Fruit fly (Drosophila melanogaster) whole organism, embryonic: ENCODE measurements around the gene CG45100.

ENCODE experiments used
- Abd-B ChIP-seq: fragments of 200-800 bp; sonication (Bioruptor generic); optimal IDR thresholded peaks from 2 replicates; lab custom pipeline; 2018; ENCODE audit warnings: missing biosample characterization, mild to moderate bottlenecking, missing genetic modification characterization, moderate library complexity
- Ada2b ChIP-seq: fragments of 200-800 bp; sonication (Bioruptor generic); IDR thresholded peaks from 2 replicates; pipeline ENCODE4 v1.3.6; 2022; ENCODE audit warnings: missing biosample characterization, missing genetic modification characterization
- Antp ChIP-seq: fragments of 200-800 bp; sonication (Bioruptor generic); optimal IDR thresholded peaks from 3 replicates; lab custom pipeline; 2016; ENCODE audit warnings: missing biosample characterization, missing genetic modification characterization
- B-H2 ChIP-seq: fragments of 200-800 bp; sonication (Bioruptor generic); optimal IDR thresholded peaks from 2 replicates; lab custom pipeline; 2018; ENCODE audit warnings: missing biosample characterization, mild to moderate bottlenecking, missing genetic modification characterization
- CG10366 ChIP-seq: fragments of 200-800 bp; sonication (Bioruptor generic); IDR thresholded peaks from 2 replicates; pipeline ENCODE4 v1.3.6; 2022; ENCODE audit warnings: missing biosample characterization, missing genetic modification characterization
- CG10462 ChIP-seq: fragments of 200-800 bp; sonication (Bioruptor generic); optimal IDR thresholded peaks from 2 replicates; lab custom pipeline; 2016; ENCODE audit warnings: missing biosample characterization, missing genetic modification characterization
- CG11695 ChIP-seq: fragments of 200-800 bp; sonication (Bioruptor generic); IDR thresholded peaks from 3 replicates; pipeline ENCODE4 v1.3.6; 2022; ENCODE audit warnings: missing biosample characterization, missing genetic modification characterization
- CG13424 ChIP-seq: fragments of 200-800 bp; sonication (Bioruptor generic); optimal IDR thresholded peaks from 2 replicates; lab custom pipeline; 2019; ENCODE audit warnings: missing biosample characterization, mild to moderate bottlenecking, missing genetic modification characterization, moderate library complexity
- CG13624 ChIP-seq: fragments of 200-800 bp; sonication (Bioruptor generic); optimal IDR thresholded peaks from 2 replicates; lab custom pipeline; 2016; ENCODE audit warnings: missing biosample characterization, missing genetic modification characterization
- CG13775 ChIP-seq: fragments of 200-800 bp; sonication (Bioruptor generic); optimal IDR thresholded peaks from 3 replicates; lab custom pipeline; 2017; ENCODE audit warnings: missing biosample characterization, mild to moderate bottlenecking, missing genetic modification characterization
- CG14860 ChIP-seq: fragments of 200-800 bp; sonication (Bioruptor generic); IDR thresholded peaks from 3 replicates; pipeline ENCODE4 v1.3.6; 2022; ENCODE audit warnings: missing biosample characterization, missing genetic modification characterization; ENCODE audit not compliant: partially characterized antibody
- CG15696 ChIP-seq: fragments of 200-800 bp; sonication (Bioruptor generic); optimal IDR thresholded peaks from 2 replicates; lab custom pipeline; 2019; ENCODE audit warnings: missing biosample characterization, mild to moderate bottlenecking, missing genetic modification characterization, moderate library complexity
- CG17385 ChIP-seq: fragments of 200-800 bp; sonication (Bioruptor generic); optimal IDR thresholded peaks from 3 replicates; lab custom pipeline; 2018; ENCODE audit warnings: missing biosample characterization, mild to moderate bottlenecking, missing genetic modification characterization
- CG17829 ChIP-seq: fragments of 200-800 bp; optimal IDR thresholded peaks from 2 replicates; lab custom pipeline; 2019; ENCODE audit warnings: missing biosample characterization, mild to moderate bottlenecking, missing genetic modification characterization, moderate library complexity
- CG18011 ChIP-seq: fragments of 200-800 bp; sonication (Bioruptor generic); optimal IDR thresholded peaks from 2 replicates; lab custom pipeline; 2017; ENCODE audit warnings: missing biosample characterization, missing genetic modification characterization, mild to moderate bottlenecking, moderate library complexity, missing genotype
- CG18764 ChIP-seq: fragments of 200-800 bp; sonication (Bioruptor generic); optimal IDR thresholded peaks from 3 replicates; lab custom pipeline; 2016; ENCODE audit warnings: missing biosample characterization, missing genetic modification characterization
- CG3847 ChIP-seq: fragments of 200-800 bp; sonication (Bioruptor generic); IDR thresholded peaks from 2 replicates; pipeline ENCODE4 v1.3.6; 2022; ENCODE audit warnings: missing biosample characterization, missing genetic modification characterization
- CG6654 ChIP-seq: fragments of 200-800 bp; sonication (Bioruptor generic); optimal IDR thresholded peaks from 2 replicates; lab custom pipeline; 2017; ENCODE audit warnings: missing biosample characterization, mild to moderate bottlenecking, missing genetic modification characterization
- CG6791 ChIP-seq: fragments of 200-800 bp; sonication (Bioruptor generic); IDR thresholded peaks from 3 replicates; pipeline ENCODE4 v1.3.6; 2022; ENCODE audit warnings: missing biosample characterization, missing genetic modification characterization; ENCODE audit not compliant: partially characterized antibody
- CG7963 ChIP-seq: fragments of 200-800 bp; sonication (Bioruptor generic); IDR thresholded peaks from 3 replicates; pipeline ENCODE4 v1.3.6; 2022; ENCODE audit warnings: missing biosample characterization, missing genetic modification characterization; ENCODE audit not compliant: partially characterized antibody
- CG8944 ChIP-seq: fragments of 200-800 bp; sonication (Bioruptor generic); optimal IDR thresholded peaks from 3 replicates; lab custom pipeline; 2016; ENCODE audit warnings: missing biosample characterization, missing genetic modification characterization
- CTCF ChIP-seq: fragments of 200-800 bp; sonication (Bioruptor generic); optimal IDR thresholded peaks from 2 replicates; lab custom pipeline; 2017; ENCODE audit warnings: missing biosample characterization, mild to moderate bottlenecking, missing genetic modification characterization, moderate library complexity
- Camta ChIP-seq: fragments of 200-800 bp; sonication (Bioruptor generic); optimal IDR thresholded peaks from 2 replicates; lab custom pipeline; 2016; ENCODE audit warnings: missing biosample characterization, missing genetic modification characterization
- Dip2 ChIP-seq: fragments of 200-800 bp; sonication (Bioruptor generic); IDR thresholded peaks from 2 replicates; pipeline ENCODE4 v1.3.6; 2022; ENCODE audit warnings: missing biosample characterization, missing genetic modification characterization
- Dip3 ChIP-seq: fragments of 200-800 bp; sonication (Bioruptor generic); optimal IDR thresholded peaks from 3 replicates; lab custom pipeline; 2016; ENCODE audit warnings: missing biosample characterization, missing genetic modification characterization
- Dref ChIP-seq: fragments of 200-800 bp; sonication (Bioruptor generic); IDR thresholded peaks from 2 replicates; pipeline ENCODE4 v1.3.6; 2022; ENCODE audit warnings: missing biosample characterization, missing genetic modification characterization
- Fer3 ChIP-seq: fragments of 200-800 bp; sonication (Bioruptor generic); optimal IDR thresholded peaks from 2 replicates; lab custom pipeline; 2018; ENCODE audit warnings: missing biosample characterization, mild to moderate bottlenecking, missing genetic modification characterization, moderate library complexity
- HLH54F ChIP-seq: fragments of 200-800 bp; sonication (Bioruptor generic); optimal IDR thresholded peaks from 3 replicates; lab custom pipeline; 2016; ENCODE audit warnings: missing biosample characterization, missing genetic modification characterization
- Mad ChIP-seq: fragments of 200-800 bp; sonication (Bioruptor generic); optimal IDR thresholded peaks from 2 replicates; lab custom pipeline; 2016; ENCODE audit warnings: missing biosample characterization, missing genetic modification characterization
- Nf-YA ChIP-seq: fragments of 200-800 bp; sonication (Bioruptor generic); IDR thresholded peaks from 2 replicates; pipeline ENCODE4 v1.3.6; 2022; ENCODE audit warnings: missing biosample characterization, missing genetic modification characterization
- Scr ChIP-seq: fragments of 200-800 bp; sonication (Bioruptor generic); IDR thresholded peaks from 2 replicates; pipeline ENCODE4 v1.3.6; 2022; ENCODE audit warnings: missing biosample characterization, missing genetic modification characterization; ENCODE audit not compliant: partially characterized antibody
- Side ChIP-seq: fragments of 200-800 bp; sonication (Bioruptor generic); optimal IDR thresholded peaks from 2 replicates; lab custom pipeline; 2016; ENCODE audit warnings: missing biosample characterization, missing genetic modification characterization
- Sry-δ ChIP-seq: fragments of 200-800 bp; sonication (Bioruptor generic); optimal IDR thresholded peaks from 2 replicates; lab custom pipeline; 2016; ENCODE audit warnings: missing biosample characterization, missing genetic modification characterization
- ato ChIP-seq: fragments of 200-800 bp; sonication (Bioruptor generic); IDR thresholded peaks from 2 replicates; pipeline ENCODE4 v1.3.6; 2022; ENCODE audit warnings: missing biosample characterization, missing genetic modification characterization; ENCODE audit not compliant: partially characterized antibody
- bowl ChIP-seq: fragments of 200-800 bp; sonication (Bioruptor generic); IDR thresholded peaks from 2 replicates; pipeline ENCODE4 v1.3.6; 2022; ENCODE audit warnings: missing biosample characterization, missing genetic modification characterization
- chm ChIP-seq: fragments of 200-800 bp; sonication (Bioruptor generic); IDR thresholded peaks from 2 replicates; pipeline ENCODE4 v1.3.6; 2022; ENCODE audit warnings: missing biosample characterization, missing genetic modification characterization
- ci ChIP-seq: fragments of 200-800 bp; sonication (Bioruptor generic); IDR thresholded peaks from 3 replicates; pipeline ENCODE4 v1.3.6; 2022; ENCODE audit warnings: missing biosample characterization, missing genetic modification characterization
- dysf ChIP-seq: fragments of 200-800 bp; sonication (Bioruptor generic); IDR thresholded peaks from 3 replicates; pipeline ENCODE4 v1.3.6; 2022; ENCODE audit warnings: missing biosample characterization, missing genetic modification characterization
- eyg ChIP-seq: fragments of 200-800 bp; sonication (Bioruptor generic); optimal IDR thresholded peaks from 3 replicates; lab custom pipeline; 2016; ENCODE audit warnings: missing biosample characterization, missing genetic modification characterization
- gce ChIP-seq: fragments of 200-800 bp; sonication (Bioruptor generic); IDR thresholded peaks from 3 replicates; pipeline ENCODE4 v1.3.6; 2022; ENCODE audit warnings: missing biosample characterization, missing genetic modification characterization
- grau ChIP-seq: fragments of 200-800 bp; optimal IDR thresholded peaks from 3 replicates; lab custom pipeline; 2019; ENCODE audit warnings: missing biosample characterization, mild to moderate bottlenecking, missing genetic modification characterization, moderate library complexity
- jing ChIP-seq: fragments of 200-800 bp; sonication (Bioruptor generic); optimal IDR thresholded peaks from 2 replicates; lab custom pipeline; 2018; ENCODE audit warnings: missing biosample characterization, mild to moderate bottlenecking, missing genetic modification characterization
- klu ChIP-seq: fragments of 200-800 bp; sonication (Bioruptor generic); IDR thresholded peaks from 2 replicates; pipeline ENCODE4 v1.3.6; 2022; ENCODE audit warnings: missing biosample characterization, missing genetic modification characterization
- lab ChIP-seq: fragments of 200-800 bp; sonication (Bioruptor generic); optimal IDR thresholded peaks from 3 replicates; lab custom pipeline; 2017; ENCODE audit warnings: missing biosample characterization, missing genetic modification characterization, mild to moderate bottlenecking, moderate library complexity, missing genetic modification reagents
- odd ChIP-seq: fragments of 200-800 bp; sonication (Bioruptor generic); optimal IDR thresholded peaks from 2 replicates; lab custom pipeline; 2017; ENCODE audit warnings: missing biosample characterization, mild to moderate bottlenecking, missing genetic modification characterization
- pfk ChIP-seq: fragments of 200-800 bp; sonication (Bioruptor generic); optimal IDR thresholded peaks from 2 replicates; lab custom pipeline; 2018; ENCODE audit warnings: missing biosample characterization, mild to moderate bottlenecking, missing genetic modification characterization, moderate library complexity
- schlank ChIP-seq: fragments of 200-800 bp; sonication (Bioruptor generic); optimal IDR thresholded peaks from 2 replicates; lab custom pipeline; 2018; ENCODE audit warnings: missing biosample characterization, mild to moderate bottlenecking, missing genetic modification characterization
- trem ChIP-seq: fragments of 200-800 bp; optimal IDR thresholded peaks from 3 replicates; lab custom pipeline; 2019; ENCODE audit warnings: missing biosample characterization, mild to moderate bottlenecking, missing genetic modification characterization, moderate library complexity
- tup ChIP-seq: fragments of 200-800 bp; sonication (Bioruptor generic); optimal IDR thresholded peaks from 2 replicates; lab custom pipeline; 2016; ENCODE audit warnings: missing biosample characterization, mild to moderate bottlenecking, missing genetic modification characterization, moderate library complexity
- twi ChIP-seq: fragments of 200-800 bp; optimal IDR thresholded peaks from 2 replicates; lab custom pipeline; 2019; ENCODE audit warnings: missing biosample characterization, mild to moderate bottlenecking, missing genetic modification characterization, moderate library complexity
- z ChIP-seq: fragments of 200-800 bp; sonication (Bioruptor generic); IDR thresholded peaks from 3 replicates; pipeline ENCODE4 v1.3.6; 2022; ENCODE audit warnings: missing biosample characterization, missing genetic modification characterization

The CG45100 gene

dm6 chr3R:5463199-5463949 is 11.0 kb downstream of the CG45100 start (continued):
- TF ChIP-seq CG17829 (tag; lab: Kevin White, UChicago) (peak; percentile 11), chm (GFP tag; lab: Robert Waterston, UW) (no peak), CG17385 (no peak), CTCF (GFP tag; lab: Kevin White, UChicago) (no peak), Dip2 (no peak), trem (tag; lab: Kevin White, UChicago) (peak; percentile 60), ci (no peak), Ada2b (GFP tag; lab: Robert Waterston, UW) (no peak), jing (GFP tag; lab: Kevin White, UChicago) (no peak), Sry-δ (GFP tag; lab: Kevin White, UChicago) (peak; percentile 35), ato (GFP tag; lab: Robert Waterston, UW) (no peak), grau (tag; lab: Kevin White, UChicago) (no peak), klu (no peak), dysf (GFP tag; lab: Robert Waterston, UW) (no peak), CG13624 (no peak), twi (no peak), CG18764 (GFP tag; lab: Kevin White, UChicago) (no peak), CG18011 (GFP tag; lab: Kevin White, UChicago) (no peak), Nf-YA (GFP tag; lab: Robert Waterston, UW) (no peak), z (GFP tag; lab: Robert Waterston, UW) (no peak), CG11695 (GFP tag; lab: Robert Waterston, UW) (no peak), CG6791 (GFP tag; lab: Robert Waterston, UW) (peak; percentile 66; the same call in 2 of the 3 replicates), CG14860 (GFP tag; lab: Robert Waterston, UW) (0 out of 3 replicates have a peak, but pooled peaks have one; percentile 9), bowl (0 out of 2 replicates have a peak, but pooled peaks have one; percentile 20), eyg (GFP tag; lab: Kevin White, UChicago) (no peak), Side (GFP tag; lab: Kevin White, UChicago) (no peak), CG7963 (GFP tag; lab: Robert Waterston, UW) (no peak), gce (GFP tag; lab: Robert Waterston, UW) (no peak), CG13424 (tag; lab: Kevin White, UChicago) (no peak), Antp (GFP tag; lab: Kevin White, UChicago) (no peak), pfk (GFP tag; lab: Kevin White, UChicago) (no peak), CG13775 (GFP tag; lab: Kevin White, UChicago) (no peak), schlank (no peak), Camta (no peak), Dref (GFP tag; lab: Robert Waterston, UW) (no peak), Abd-B (GFP tag; lab: Kevin White, UChicago) (no peak), Dip3 (no peak), CG10462 (GFP tag; lab: Kevin White, UChicago) (no peak), CG8944 (no peak), HLH54F (GFP tag; lab: Kevin White, UChicago) (no peak), CG10366 (GFP tag; lab: Robert Waterston, UW) (no peak), CG15696 (tag; lab: Kevin White, UChicago) (no peak), Mad (GFP tag; lab: Kevin White, UChicago) (no peak), Scr (GFP tag; lab: Robert Waterston, UW) (0 out of 2 replicates have a peak, but pooled peaks have one; percentile 26), Fer3 (tag; lab: Kevin White, UChicago) (no peak), B-H2 (no peak), CG3847 (no peak), odd (no peak), tup (no peak), lab (GFP tag; lab: Kevin White, UChicago) (no peak), CG6654 (GFP tag; lab: Kevin White, UChicago) (no peak)
